Worm (Caenorhabditis elegans) whole organism, L3 larva: ENCODE results near the gene rnf-5.

Experiments used
- ZK546.5 ChIP-seq: sonication (generic microtip); optimal IDR thresholded peaks from 2 replicates; lab custom pipeline; 2017; ENCODE audit warnings: missing biosample characterization, missing genetic modification characterization
- ama-1 ChIP-seq: fragments of 150-350 bp; optimal IDR thresholded peaks from 2 replicates; lab custom pipeline; 2018
- ceh-16 ChIP-seq: sonication (generic microtip); optimal IDR thresholded peaks from 2 replicates; lab custom pipeline; 2017; ENCODE audit warnings: missing biosample characterization, missing genetic modification characterization
- ceh-28 ChIP-seq: fragments of 150-350 bp; optimal IDR thresholded peaks from 2 replicates; lab custom pipeline; 2014; ENCODE audit warnings: missing biosample characterization, missing genetic modification reagents, missing genetic modification characterization
- ceh-82 ChIP-seq: fragments of 150-350 bp; optimal IDR thresholded peaks from 2 replicates; lab custom pipeline; 2014; ENCODE audit warnings: missing biosample characterization, missing genetic modification characterization
- ceh-9 ChIP-seq: sonication (generic microtip); optimal IDR thresholded peaks from 2 replicates; lab custom pipeline; 2018; ENCODE audit warnings: missing biosample characterization, missing genetic modification characterization
- daf-12 ChIP-seq: fragments of 150-350 bp; optimal IDR thresholded peaks from 2 replicates; lab custom pipeline; 2014; ENCODE audit warnings: missing biosample characterization, missing genetic modification reagents, missing genetic modification characterization
- egl-27 ChIP-seq: sonication (generic microtip); optimal IDR thresholded peaks from 4 replicates; lab custom pipeline; 2017; ENCODE audit warnings: missing biosample characterization, missing genetic modification reagents, missing genetic modification characterization
- egl-5 ChIP-seq: fragments of 150-350 bp; optimal IDR thresholded peaks from 2 replicates; lab custom pipeline; 2017; ENCODE audit warnings: missing biosample characterization, missing genetic modification reagents, missing genetic modification characterization, inconsistent platforms
- elt-1 ChIP-seq: fragments of 150-350 bp; optimal IDR thresholded peaks from 2 replicates; lab custom pipeline; 2014; ENCODE audit warnings: missing biosample characterization, missing genetic modification characterization
- elt-2 ChIP-seq: sonication (generic microtip); optimal IDR thresholded peaks from 2 replicates; lab custom pipeline; 2016; ENCODE audit warnings: missing genetic modification reagents, mild to moderate bottlenecking, missing genetic modification characterization, missing compliant biosample characterization
- elt-3 ChIP-seq, 3 experiments: fragments of 150-350 bp in 1 of 3; sonication (generic microtip) in 2 of 3; optimal IDR thresholded peaks; 2 replicates in 2 of 3; 4 replicates in 1 of 3; lab custom pipeline; 2014 to 2017; ENCODE audit warnings: missing biosample characterization in 3 of 3, missing genetic modification characterization in 3 of 3
- eor-1 ChIP-seq, 2 experiments: fragments of 150-350 bp; optimal IDR thresholded peaks; 2 replicates each; lab custom pipeline; 2014 to 2018; ENCODE audit warnings: missing biosample characterization in 2 of 2, missing genetic modification characterization in 2 of 2
- fkh-10 ChIP-seq: sonication (generic microtip); optimal IDR thresholded peaks from 2 replicates; lab custom pipeline; 2017; ENCODE audit warnings: missing biosample characterization, missing genetic modification reagents, missing genetic modification characterization
- fkh-2 ChIP-seq: fragments of 150-350 bp; optimal IDR thresholded peaks from 2 replicates; lab custom pipeline; 2014; ENCODE audit warnings: missing biosample characterization, missing genetic modification reagents, missing genetic modification characterization
- fos-1 ChIP-seq: fragments of 150-350 bp; optimal IDR thresholded peaks from 2 replicates; lab custom pipeline; 2014; ENCODE audit warnings: missing biosample characterization, missing genetic modification characterization
- jun-1 ChIP-seq: fragments of 150-350 bp; optimal IDR thresholded peaks from 2 replicates; lab custom pipeline; 2014; ENCODE audit warnings: missing biosample characterization, missing genetic modification reagents, missing genetic modification characterization
- lin-15B ChIP-seq: fragments of 150-350 bp; optimal IDR thresholded peaks from 2 replicates; lab custom pipeline; 2014; ENCODE audit warnings: missing biosample characterization, missing genetic modification characterization
- lin-39 ChIP-seq: fragments of 150-350 bp; optimal IDR thresholded peaks from 2 replicates; lab custom pipeline; 2018; ENCODE audit warnings: missing biosample characterization, missing genetic modification reagents, missing genetic modification characterization
- mdl-1 ChIP-seq: fragments of 150-350 bp; optimal IDR thresholded peaks from 2 replicates; lab custom pipeline; 2014; ENCODE audit warnings: missing biosample characterization, missing genetic modification characterization
- nfya-1 ChIP-seq: sonication (generic microtip); optimal IDR thresholded peaks from 2 replicates; lab custom pipeline; 2017; ENCODE audit warnings: missing genetic modification characterization, mild to moderate bottlenecking, missing compliant biosample characterization, antibody characterized with exemption, moderate library complexity; ENCODE audit not compliant: insufficient read depth
- nhr-11 ChIP-seq: fragments of 150-350 bp; optimal IDR thresholded peaks from 2 replicates; lab custom pipeline; 2014; ENCODE audit warnings: missing biosample characterization, missing genetic modification characterization
- nhr-23 ChIP-seq: fragments of 150-350 bp; optimal IDR thresholded peaks from 2 replicates; lab custom pipeline; 2014; ENCODE audit warnings: missing biosample characterization, missing genetic modification reagents, missing genetic modification characterization
- nhr-25 ChIP-seq: sonication (generic microtip); optimal IDR thresholded peaks from 2 replicates; lab custom pipeline; 2017; ENCODE audit warnings: missing biosample characterization, missing genetic modification characterization
- nhr-28 ChIP-seq: fragments of 150-350 bp; optimal IDR thresholded peaks from 2 replicates; lab custom pipeline; 2014; ENCODE audit warnings: missing biosample characterization, missing genetic modification characterization
- nhr-43 ChIP-seq: sonication (generic microtip); optimal IDR thresholded peaks from 2 replicates; lab custom pipeline; 2016; ENCODE audit warnings: mild to moderate bottlenecking, missing genetic modification characterization, missing compliant biosample characterization; ENCODE audit not compliant: poor library complexity, severe bottlenecking
- nhr-67 ChIP-seq: fragments of 150-350 bp; optimal IDR thresholded peaks from 2 replicates; lab custom pipeline; 2014; ENCODE audit warnings: missing biosample characterization, missing genetic modification characterization
- nhr-76 ChIP-seq: fragments of 150-350 bp; sonication (generic microtip); optimal IDR thresholded peaks from 5 replicates; lab custom pipeline; 2014; ENCODE audit warnings: missing biosample characterization, missing genetic modification characterization
- pqm-1 ChIP-seq: fragments of 150-350 bp; optimal IDR thresholded peaks from 2 replicates; lab custom pipeline; 2017; ENCODE audit warnings: missing biosample characterization, missing genetic modification characterization, inconsistent platforms
- sea-2 ChIP-seq: fragments of 150-350 bp; sonication (generic microtip); optimal IDR thresholded peaks from 4 replicates; lab custom pipeline; 2014; ENCODE audit warnings: missing biosample characterization, missing genetic modification reagents, missing genetic modification characterization
- tbx-2 ChIP-seq: sonication (generic microtip); optimal IDR thresholded peaks from 2 replicates; lab custom pipeline; 2016; ENCODE audit warnings: mild to moderate bottlenecking, missing genetic modification characterization, missing compliant biosample characterization
- unc-39 ChIP-seq: sonication (generic microtip); optimal IDR thresholded peaks from 4 replicates; lab custom pipeline; 2017; ENCODE audit warnings: missing biosample characterization, missing genetic modification characterization
- unc-62 ChIP-seq: fragments of 150-350 bp; sonication (generic microtip); optimal IDR thresholded peaks from 4 replicates; lab custom pipeline; 2014; ENCODE audit warnings: missing biosample characterization, missing genetic modification reagents, missing genetic modification characterization
- ztf-11 ChIP-seq: fragments of 150-350 bp; optimal IDR thresholded peaks from 2 replicates; lab custom pipeline; 2014; ENCODE audit warnings: missing biosample characterization, missing genetic modification characterization

rnf-5 gene

DNA sequence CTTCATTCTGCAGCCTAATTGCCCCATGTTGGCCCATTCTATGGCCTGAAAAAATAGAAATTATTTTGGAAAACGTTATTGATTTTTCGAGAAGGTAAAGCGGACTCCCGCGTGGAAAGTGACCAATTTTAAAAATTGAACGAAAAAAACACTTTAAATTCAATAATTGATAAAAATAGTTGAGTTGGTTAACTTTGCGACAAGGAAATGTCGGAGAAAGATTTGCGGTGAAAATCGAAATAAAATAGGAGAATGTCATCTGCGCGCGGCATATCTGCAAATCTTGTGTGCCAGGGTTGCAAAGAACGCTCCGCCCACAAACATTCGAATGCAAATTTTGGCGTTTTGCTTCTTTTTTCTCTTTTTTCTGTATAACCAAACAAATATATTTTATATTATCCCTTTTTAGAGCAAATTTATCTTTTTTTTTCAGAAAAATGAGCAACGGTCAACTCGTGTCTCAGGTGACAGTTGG is 4.3 kb upstream of the rnf-5 start, which contains the start of the genes rnf-121 and C16C10.4 (continued):
- TF ChIP-seq ceh-9 (tag; lab: Kevin White, UChicago) (no peak), jun-1 (tag; lab: Kevin White, UChicago) (no peak), ceh-16 (tag; lab: Kevin White, UChicago) (peak; percentile 3), fkh-2 (no peak), nhr-28 (tag; lab: Kevin White, UChicago) (no peak), nhr-25 (tag; lab: Kevin White, UChicago) (peak; percentile 22), ceh-82 (tag; lab: Kevin White, UChicago) (no peak), pqm-1 (no peak), daf-12 (tag; lab: Kevin White, UChicago) (no peak), elt-1 (tag; lab: Kevin White, UChicago) (no peak), mdl-1 (tag; lab: Kevin White, UChicago) (no peak), sea-2 (GFP tag; lab: Kevin White, UChicago) (no peak), fkh-10 (GFP tag; lab: Kevin White, UChicago) (no peak), egl-27 (tag; lab: Kevin White, UChicago) (no peak), nhr-76 (tag; lab: Kevin White, UChicago) (no peak), ceh-28 (peak; percentile 44), lin-15B (tag; lab: Kevin White, UChicago) (peak; percentile 33), fos-1 (tag; lab: Kevin White, UChicago) (no peak), nhr-11 (tag; lab: Kevin White, UChicago) (no peak), nfya-1 (tag; lab: Kevin White, UChicago) (no peak), lin-39 (tag; lab: Kevin White, UChicago) (no peak), ama-1 (lab: Kevin White, UChicago) (no peak), nhr-43 (tag; lab: Kevin White, UChicago) (peak; percentile 89)

DNA sequence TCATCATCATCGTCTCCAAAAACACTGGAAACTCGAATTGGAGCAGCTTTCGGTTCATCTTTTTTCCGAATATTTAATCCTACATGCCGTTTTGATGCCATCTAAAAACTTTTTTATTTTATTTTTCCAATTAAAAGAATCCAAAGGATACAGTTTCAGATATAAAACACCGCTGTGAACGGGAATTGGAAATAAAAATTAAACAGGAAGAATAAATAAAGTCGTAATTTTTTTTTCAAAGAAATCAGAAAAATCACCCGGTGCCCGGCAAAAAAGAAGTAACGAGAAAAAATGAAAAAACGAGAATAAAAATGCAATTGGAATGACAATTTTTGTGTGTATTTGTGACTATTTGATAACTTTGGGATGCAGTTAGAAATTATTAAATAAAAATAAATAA is 2.0 kb upstream of the rnf-5 start, which contains the start of gene ccdc-55:
Gene ccdc-55, minus strand, starts transcription at position 101 of the 400 bp plus-strand sequence.
- TF ChIP-seq nhr-11 (tag; lab: Kevin White, UChicago), result no peak
- no peak for TF ChIP-seq tbx-2

DNA sequence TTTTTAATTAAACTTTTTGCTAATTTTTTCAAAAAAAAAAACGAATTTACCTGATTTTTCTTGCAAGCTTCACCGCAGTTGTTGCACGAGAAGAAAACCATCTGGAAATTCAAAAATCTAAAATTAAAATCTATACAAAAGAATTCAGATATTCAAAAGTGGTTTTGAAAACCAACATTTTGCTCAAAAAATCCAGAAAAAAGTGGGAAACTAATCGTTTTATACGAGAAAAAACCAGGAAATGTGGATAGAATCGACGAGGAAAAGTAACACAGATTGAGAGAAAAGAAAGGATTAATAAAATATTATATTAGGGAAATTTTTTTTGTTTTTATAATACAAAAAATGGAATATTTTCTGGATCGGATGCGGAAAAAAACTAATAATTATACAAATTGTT is 2.6 kb downstream of the rnf-5 start, which contains the start of gene C16C10.8:
Gene C16C10.8, minus strand, starts transcription at position 101 of the 400 bp plus-strand sequence.
- TF ChIP-seq nfya-1 (tag; lab: Kevin White, UChicago) (no peak), unc-39 (tag; lab: Kevin White, UChicago) (no peak), ceh-82 (tag; lab: Kevin White, UChicago) (no peak), fkh-10 (GFP tag; lab: Kevin White, UChicago) (no peak), nhr-23 (no peak), nhr-67 (no peak), ceh-9 (tag; lab: Kevin White, UChicago) (no peak), elt-3 (tag; optimal IDR thresholded peaks at IDR 0.05; lab: Kevin White, UChicago) (no peak), eor-1 (tag; optimal IDR thresholded peaks at IDR 0.05; lab: Kevin White, UChicago) (no peak), ZK546.5 (tag; lab: Kevin White, UChicago) (no peak), lin-15B (tag; lab: Kevin White, UChicago) (no peak), ztf-11 (tag; lab: Kevin White, UChicago) (no peak)

DNA sequence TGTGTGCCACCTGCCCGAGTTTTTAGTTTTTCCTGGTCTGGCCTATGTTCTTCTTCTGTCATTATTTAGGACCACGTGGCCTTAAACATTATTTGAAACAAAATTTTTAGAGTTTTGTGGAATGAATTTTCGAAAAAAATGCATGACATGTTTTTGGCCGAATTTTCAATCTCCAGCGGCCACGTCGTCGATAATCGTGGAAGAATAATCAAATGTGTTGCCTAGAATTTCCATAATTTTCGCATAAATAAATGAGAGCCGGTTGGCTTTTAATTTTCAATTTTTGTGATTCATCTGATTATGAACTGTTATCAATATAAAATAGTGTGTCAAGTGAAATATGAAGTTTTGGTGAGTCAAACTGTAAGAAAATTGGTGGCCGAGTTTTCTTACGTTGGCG is 5.7 kb downstream of the rnf-5 start, which contains the start of gene C01G12.16:
Gene C01G12.16, plus strand, starts transcription at position 301 of the 400 bp plus-strand sequence.
- TF ChIP-seq sea-2 (GFP tag; lab: Kevin White, UChicago) (no peak), ceh-28 (no peak), egl-5 (tag; lab: Kevin White, UChicago) (no peak), unc-62 (GFP tag; lab: Kevin White, UChicago) (no peak)

DNA sequence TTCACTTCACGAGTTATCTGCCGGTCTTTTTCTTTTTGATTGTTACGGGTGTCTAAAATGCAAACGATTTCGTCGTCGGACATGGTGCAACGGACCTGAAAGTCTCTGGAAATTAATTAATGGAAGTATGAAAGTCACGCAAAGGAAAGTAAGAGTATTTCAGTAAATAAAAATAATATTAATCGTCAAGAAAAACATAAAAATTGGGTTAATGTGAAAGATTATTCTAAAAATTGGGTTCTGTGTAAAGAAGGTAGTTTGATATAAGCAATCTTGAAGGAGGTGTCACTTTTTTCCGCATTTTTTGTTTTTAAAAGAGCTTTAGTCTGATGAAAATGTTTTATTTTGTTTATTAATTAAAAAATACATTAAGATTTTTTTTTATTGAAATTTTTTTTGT is 9.3 kb downstream of the rnf-5 start, which contains the start of gene C16C10.9:
Gene C16C10.9, minus strand, starts transcription at position 101 of the 400 bp plus-strand sequence.
- TF ChIP-seq egl-27 (tag; lab: Kevin White, UChicago) (no peak), elt-2 (tag; lab: Kevin White, UChicago) (no peak)
- TF ChIP-seq, all 47 proteins: peak for 0
